Worm (Caenorhabditis elegans) whole organism, dauer: ENCODE results near the gene mca-1.
"Not testable (repeated sequence)": the region's sequence is repeated elsewhere in the genome, so short reads cannot be mapped to it uniquely, and the experiment has no call there.

Source experiments
- unc-62 ChIP-seq: sonication (generic microtip); optimal IDR thresholded peaks from 2 replicates; lab custom pipeline; 2017; ENCODE audit warnings: missing biosample characterization, missing genetic modification reagents, missing genetic modification characterization

Gene mca-1

DNA sequence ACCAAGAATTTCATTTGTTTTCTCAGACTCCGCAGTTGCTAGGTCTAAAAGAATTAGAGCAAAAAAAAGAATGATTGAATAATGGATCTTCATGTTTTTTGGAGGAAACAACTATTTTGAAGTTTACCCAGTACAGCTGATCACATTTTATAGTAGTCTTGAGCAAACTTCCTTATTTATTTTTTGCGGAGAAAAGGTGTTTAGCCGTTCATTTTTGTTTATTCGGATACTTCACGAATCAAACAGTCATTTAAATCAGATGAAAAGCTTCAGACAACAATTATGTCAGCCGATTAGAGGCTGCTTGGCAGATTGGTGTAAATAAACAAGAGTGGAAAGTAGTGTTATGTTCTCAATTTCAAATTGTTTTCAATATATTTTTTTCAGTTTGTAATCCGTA is 10.5 kb downstream of the mca-1 start, which contains the start of gene W09C2.8:
Gene W09C2.8 (minus strand): TSS at position 101 of the 400 bp plus-strand sequence.
- TF ChIP-seq unc-62 (GFP tag; lab: Kevin White, UChicago), result no peak

DNA sequence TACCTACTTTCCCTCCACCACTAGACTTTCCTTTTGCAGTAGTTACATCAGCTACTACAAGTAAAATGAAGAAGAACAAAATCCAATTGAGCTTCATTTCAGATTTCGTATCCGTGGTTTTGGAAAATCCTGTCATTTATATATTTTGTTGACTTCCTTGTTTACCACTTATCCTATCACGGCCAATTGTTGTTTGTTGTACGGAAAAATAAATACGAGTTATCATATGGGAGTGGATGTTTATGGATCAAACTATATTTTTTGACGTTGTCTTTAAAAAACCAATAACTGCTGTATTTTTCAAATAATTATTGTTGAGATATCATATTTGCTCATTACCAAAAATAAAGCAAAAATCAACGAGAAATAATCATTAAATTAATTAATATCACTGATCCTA is 11.5 kb downstream of the mca-1 start, which contains the start of gene W09C2.9:
Gene W09C2.9 (minus strand): TSS at position 101 of the 400 bp plus-strand sequence.
- TF ChIP-seq unc-62 (GFP tag; lab: Kevin White, UChicago), result no peak

ce11 chrIV:9622272-9622671 is 12.5 kb downstream of the mca-1 start, which contains the start of gene W09C2.7:
Gene W09C2.7, minus strand, starts transcription at chrIV:9622372.
- no peak for TF ChIP-seq unc-62 (GFP tag; lab: Kevin White, UChicago)

DNA sequence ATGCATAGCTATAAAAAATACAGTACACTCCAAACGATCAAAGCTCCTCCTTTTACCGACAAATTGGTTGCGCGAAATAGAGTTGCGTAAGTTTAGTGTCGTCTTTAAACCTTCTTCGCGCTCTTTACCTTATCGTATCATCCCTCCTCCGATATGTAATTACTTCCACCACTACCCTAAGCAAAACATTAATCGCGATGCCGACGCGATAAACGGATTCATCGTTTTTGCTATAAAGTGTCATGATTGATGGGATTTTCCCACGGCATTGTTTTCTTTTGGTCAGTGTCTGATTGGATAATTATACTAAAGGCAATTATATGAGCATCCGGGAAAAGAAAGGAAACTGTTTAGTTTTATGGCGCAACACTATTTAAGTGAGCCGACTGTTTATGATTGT is 15.9 kb downstream of the mca-1 start:
- TF ChIP-seq unc-62 (GFP tag; lab: Kevin White, UChicago), result no peak

- TF ChIP-seq unc-62 (GFP tag; lab: Kevin White, UChicago), result no peak
These were observed 16.7 kb downstream of the mca-1 start for ce11 chrIV:9618015-9618414.

ce11 chrIV:9617358-9617757 is 17.4 kb downstream of the mca-1 start:
- TF ChIP-seq unc-62 (GFP tag; lab: Kevin White, UChicago), result no peak

DNA sequence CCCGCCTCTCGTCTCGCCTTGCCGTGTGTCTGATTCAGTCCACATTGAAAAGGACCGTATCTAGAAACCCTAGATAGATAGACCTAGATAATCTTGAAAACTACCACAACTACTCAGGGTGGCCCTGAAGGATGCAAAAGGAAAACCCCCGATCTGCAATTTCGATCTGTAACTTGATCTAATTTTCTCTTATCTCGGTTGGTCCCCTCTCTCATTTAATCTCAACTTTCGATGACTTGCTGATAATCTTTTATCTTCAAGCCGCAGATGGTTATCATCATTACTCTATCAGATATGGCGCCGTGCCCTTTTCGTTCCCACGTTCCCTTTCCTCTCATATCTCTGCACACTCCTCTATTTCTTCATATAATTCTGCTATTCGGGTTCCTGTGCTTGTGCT is 19.2 kb downstream of the mca-1 start:
- TF ChIP-seq unc-62 (GFP tag; lab: Kevin White, UChicago), result no peak

DNA sequence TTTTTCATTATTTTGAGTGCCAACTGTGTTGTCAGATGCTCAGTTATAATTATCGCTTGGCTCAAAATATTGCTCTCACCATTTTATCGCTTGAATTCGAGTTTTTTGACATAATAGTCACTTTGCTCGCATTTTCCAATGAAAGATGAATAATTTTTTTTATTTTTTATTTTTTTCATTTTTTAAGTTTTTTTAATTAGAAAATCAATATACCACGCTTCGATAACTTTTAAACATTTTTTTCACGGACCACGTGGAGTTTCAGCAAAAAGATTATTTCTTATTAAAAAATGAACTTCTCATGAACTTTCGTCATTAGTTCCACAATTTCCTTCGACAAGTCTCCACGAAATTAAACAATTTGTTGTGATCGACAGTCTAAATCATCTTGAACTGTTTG is 20.1 kb downstream of the mca-1 start, which contains the start of gene elt-1:
Gene elt-1 (plus strand): TSS at position 301 of the 400 bp plus-strand sequence.
- no peak for TF ChIP-seq unc-62 (GFP tag; lab: Kevin White, UChicago)

DNA sequence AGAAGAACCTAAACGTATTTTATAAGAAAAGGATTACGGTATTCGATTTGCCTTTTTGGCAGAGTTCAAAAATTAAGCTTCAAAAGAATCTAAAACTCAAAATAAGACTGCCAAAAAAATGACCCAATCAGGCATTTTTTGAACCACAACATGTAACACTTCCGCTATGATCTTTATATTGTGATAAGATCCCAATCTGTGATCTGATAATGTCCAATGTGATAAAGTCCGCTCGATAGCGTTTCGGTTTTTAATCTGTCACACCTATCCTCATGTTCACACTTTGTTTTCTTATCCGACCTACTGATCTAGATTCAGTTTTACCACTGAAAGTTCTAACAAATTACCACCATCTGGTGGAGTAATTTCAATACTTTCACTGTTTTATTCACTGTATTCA is 20.7 kb downstream of the mca-1 start:
- no peak for TF ChIP-seq unc-62 (GFP tag; lab: Kevin White, UChicago)

ce11 chrIV:9613072-9613590 is 21.6 kb downstream of the mca-1 start:
- no peak for TF ChIP-seq unc-62 (GFP tag; lab: Kevin White, UChicago)

ce11 chrIV:9610923-9611322 is 23.8 kb downstream of the mca-1 start:
- no peak for TF ChIP-seq unc-62 (GFP tag; lab: Kevin White, UChicago)

DNA sequence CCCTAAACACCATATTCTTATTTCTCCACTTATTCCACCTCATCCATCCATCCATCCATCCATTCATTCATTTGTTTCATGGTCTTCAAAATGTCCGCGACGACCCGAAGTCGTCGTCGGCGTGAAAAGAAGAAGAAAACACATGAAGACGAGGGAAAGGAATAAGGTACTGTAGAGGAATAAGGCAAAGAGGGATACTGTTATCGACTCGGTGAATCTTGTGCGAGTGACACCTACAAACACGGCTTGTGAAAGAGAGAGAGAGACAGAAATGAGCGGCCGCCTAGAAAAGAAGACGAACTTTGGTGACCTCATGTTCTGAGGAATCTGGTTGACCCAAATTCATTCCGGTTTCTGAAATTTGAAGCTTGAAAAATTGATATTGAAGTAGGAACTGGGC is 25.7 kb downstream of the mca-1 start:
- TF ChIP-seq unc-62 (GFP tag; lab: Kevin White, UChicago), result no peak

DNA sequence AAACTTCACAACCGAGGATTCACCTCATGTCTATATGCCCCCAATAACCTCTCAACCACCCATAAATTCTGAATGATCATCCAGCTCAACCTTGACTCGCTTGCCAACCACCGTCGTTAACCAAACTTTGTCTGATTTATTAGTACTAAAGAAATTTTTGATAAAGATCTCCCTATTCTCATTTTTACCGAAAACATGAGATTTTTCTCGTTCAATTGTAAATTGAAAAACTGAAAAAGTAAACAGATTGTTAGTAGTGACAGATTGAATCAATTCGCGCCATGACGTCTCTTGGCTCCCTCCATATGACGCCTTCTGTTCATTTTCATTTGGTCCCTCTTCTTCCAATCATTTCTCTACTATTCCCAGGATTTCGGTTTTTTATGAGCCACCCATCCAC is 26.8 kb downstream of the mca-1 start:
- no peak for TF ChIP-seq unc-62 (GFP tag; lab: Kevin White, UChicago)

DNA sequence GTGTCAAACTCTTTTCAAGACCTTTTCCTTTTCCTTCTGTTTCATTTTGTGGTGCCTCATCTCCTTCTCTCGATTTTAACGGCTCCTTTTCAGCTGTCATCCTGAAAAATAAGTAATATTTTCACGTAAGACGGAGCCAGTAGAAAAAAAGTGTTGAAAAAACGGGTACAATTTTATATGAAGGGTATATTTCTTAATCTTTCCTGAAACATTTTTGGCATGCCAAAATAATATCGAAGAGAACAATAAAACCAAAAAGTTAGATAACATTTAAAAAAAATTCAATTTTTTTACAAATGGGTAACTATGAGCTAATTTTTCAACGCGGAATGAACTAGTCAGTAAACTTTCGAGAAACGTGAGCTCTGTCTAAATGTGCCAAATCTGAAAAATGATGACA is 33.2 kb downstream of the mca-1 start, which contains the start of gene aat-1:
Gene aat-1 (minus strand): TSS at position 101 of the 400 bp plus-strand sequence.
- TF ChIP-seq unc-62 (GFP tag; lab: Kevin White, UChicago), result no peak

DNA sequence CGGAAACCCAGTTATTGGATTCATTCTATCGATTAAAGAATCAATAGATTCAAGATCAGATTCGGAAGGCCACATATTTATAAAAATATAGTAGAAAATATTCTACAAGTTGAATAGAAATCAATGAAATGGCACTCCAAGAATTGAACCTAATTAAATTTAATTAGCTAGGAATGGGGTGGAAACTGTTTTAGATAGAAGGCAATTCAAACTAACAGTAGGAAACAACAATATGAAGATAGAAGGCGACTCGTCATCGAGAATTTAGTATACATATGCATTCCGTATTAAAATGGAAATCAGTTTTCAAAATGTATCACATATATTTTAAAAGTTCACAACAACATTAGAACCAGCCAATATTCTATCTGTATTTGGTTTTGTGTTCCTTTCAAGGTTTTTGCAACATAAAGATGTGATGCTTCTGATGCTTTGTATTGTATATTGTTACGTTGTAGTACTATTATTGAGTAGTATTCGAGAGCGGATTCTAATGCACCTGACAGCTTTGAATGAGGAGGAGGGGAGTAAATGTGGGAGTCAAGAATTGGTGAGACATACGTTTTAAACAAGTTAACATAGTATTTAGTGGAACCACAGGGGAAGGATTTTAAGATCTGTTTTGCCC is 38.9 kb downstream of the mca-1 start, which contains the start of the genes F27C8.3 and F27C8.2:
Gene F27C8.3 (minus strand): TSS at position 101 of the 628 bp plus-strand sequence.
Gene F27C8.2 (plus strand): TSS at position 578 of the 628 bp plus-strand sequence.
- TF ChIP-seq unc-62 (GFP tag; lab: Kevin White, UChicago), result not testable (repeated sequence)

DNA sequence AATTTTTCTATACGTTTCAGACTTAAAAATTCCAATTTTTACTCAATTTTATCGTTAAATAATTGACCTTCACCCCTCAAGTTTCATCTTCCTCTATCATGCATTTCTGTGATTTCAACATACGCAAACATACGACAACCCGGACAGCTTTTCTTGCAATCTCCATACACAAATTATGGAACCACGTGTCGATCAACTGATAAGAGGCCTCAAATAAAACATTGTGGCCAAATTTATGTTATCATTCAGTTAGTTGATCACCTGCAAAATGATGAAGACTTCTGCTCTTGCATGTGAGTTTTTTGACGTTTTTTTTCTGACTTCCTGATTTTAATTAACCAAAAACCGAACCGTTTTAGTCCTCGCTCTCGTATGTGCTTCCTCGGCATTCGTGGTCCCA is 41.3 kb downstream of the mca-1 start, which contains the start of gene spp-18:
Gene spp-18 (plus strand): TSS at position 257 of the 400 bp plus-strand sequence.
- TF ChIP-seq unc-62 (GFP tag; lab: Kevin White, UChicago), result no peak

- TF ChIP-seq unc-62 (GFP tag; lab: Kevin White, UChicago), result no peak
These were observed 42.3 kb downstream of the mca-1 start, which contains the start of gene pei-1 for ce11 chrIV:9592413-9592812. Gene pei-1, minus strand, starts transcription at chrIV:9592513.
